Fruit fly (Drosophila melanogaster) whole organism: ENCODE measurements around the gene Pcyt1.

Experiments
- CG8478 ChIP-seq: fragments of >200 bp; optimal IDR thresholded peaks from 2 replicates; lab custom pipeline; 2018; ENCODE audit warnings: inconsistent platforms
- pan ChIP-seq: fragments of >200 bp; optimal IDR thresholded peaks from 2 replicates; lab custom pipeline; 2017
- usp ChIP-seq: fragments of >200 bp; optimal IDR thresholded peaks from 2 replicates; lab custom pipeline; 2017; ENCODE audit warnings: missing biosample characterization, missing genetic modification characterization, mixed read lengths

DNA sequence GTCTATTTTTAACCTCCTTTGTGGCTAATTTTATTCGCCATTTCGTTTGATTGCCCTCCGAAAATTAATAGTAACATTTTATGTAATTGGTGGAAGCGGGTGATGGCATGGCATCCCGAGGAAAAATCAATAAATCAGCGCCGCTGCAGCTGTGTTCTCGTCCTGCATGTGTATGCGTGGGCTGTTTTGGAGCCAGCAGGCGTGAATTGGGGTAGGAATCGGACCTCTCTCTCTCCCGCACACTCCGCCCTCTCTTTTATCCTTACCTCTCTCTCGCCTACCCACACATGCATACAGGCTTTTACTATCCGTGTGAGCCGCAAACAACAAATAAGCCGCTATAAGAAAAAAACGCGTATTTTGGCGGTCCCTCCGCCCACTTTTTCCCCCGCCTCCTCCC is 31.4 kb downstream of the Pcyt1 start:
- TF ChIP-seq usp (GFP tag; lab: Kevin White, UChicago) (no peak), pan (lab: Kevin White, UChicago) (no peak), CG8478 (lab: Kevin White, UChicago) (no peak)
